Fruit fly (Drosophila melanogaster) whole organism, embryonic: ENCODE data around the gene CG31344.
A peak's percentile ranks its signal among the peaks of the same experiment; 100 is the strongest.

ENCODE experiments used
- BEAF-32 ChIP-seq: fragments of 200-800 bp; sonication (Bioruptor generic); optimal IDR thresholded peaks from 3 replicates; lab custom pipeline; 2017; ENCODE audit warnings: missing biosample characterization, missing genetic modification characterization, mild to moderate bottlenecking, moderate library complexity, missing genetic modification reagents
- CG10431 ChIP-seq: fragments of 200-800 bp; sonication (Bioruptor generic); optimal IDR thresholded peaks from 3 replicates; lab custom pipeline; 2018; ENCODE audit warnings: missing biosample characterization, mild to moderate bottlenecking, missing genetic modification characterization
- CG11093 ChIP-seq: fragments of 200-800 bp; sonication (Bioruptor generic); IDR thresholded peaks from 3 replicates; pipeline ENCODE4 v1.3.6; 2022; ENCODE audit warnings: missing biosample characterization, missing genetic modification characterization
- CG11398 ChIP-seq: fragments of 200-800 bp; sonication (Bioruptor generic); optimal IDR thresholded peaks from 2 replicates; lab custom pipeline; 2016; ENCODE audit warnings: missing biosample characterization, missing genetic modification characterization
- CG12155 ChIP-seq: fragments of 200-800 bp; sonication (Bioruptor generic); optimal IDR thresholded peaks from 3 replicates; lab custom pipeline; 2016; ENCODE audit warnings: missing biosample characterization, missing genetic modification characterization
- CG12299 ChIP-seq: fragments of 200-800 bp; sonication (Bioruptor generic); optimal IDR thresholded peaks from 2 replicates; lab custom pipeline; 2018; ENCODE audit warnings: missing biosample characterization, mild to moderate bottlenecking, missing genetic modification characterization
- CG14050 ChIP-seq: fragments of 200-800 bp; sonication (Bioruptor generic); IDR thresholded peaks from 3 replicates; pipeline ENCODE4 v1.3.6; 2022; ENCODE audit warnings: missing biosample characterization, missing genetic modification characterization
- CG15696 ChIP-seq: fragments of 200-800 bp; sonication (Bioruptor generic); optimal IDR thresholded peaks from 2 replicates; lab custom pipeline; 2019; ENCODE audit warnings: missing biosample characterization, mild to moderate bottlenecking, missing genetic modification characterization, moderate library complexity
- CG17612 ChIP-seq: fragments of 200-800 bp; sonication (Bioruptor generic); IDR thresholded peaks from 2 replicates; pipeline ENCODE4 v1.3.6; 2022; ENCODE audit warnings: missing biosample characterization, missing genetic modification characterization
- CG2678 ChIP-seq: fragments of 200-800 bp; sonication (Bioruptor generic); optimal IDR thresholded peaks from 3 replicates; lab custom pipeline; 2019; ENCODE audit warnings: missing biosample characterization, mild to moderate bottlenecking, missing genetic modification characterization, moderate library complexity
- CG32767 ChIP-seq: fragments of 200-800 bp; sonication (Bioruptor generic); IDR thresholded peaks from 2 replicates; pipeline ENCODE4 v1.3.6; 2022; ENCODE audit warnings: missing biosample characterization, missing genetic modification characterization
- CG4360 ChIP-seq: fragments of 200-800 bp; sonication (Bioruptor generic); IDR thresholded peaks from 2 replicates; pipeline ENCODE4 v1.3.6; 2022; ENCODE audit warnings: missing biosample characterization, missing genetic modification characterization
- CG4404 ChIP-seq: fragments of 200-800 bp; sonication (Bioruptor generic); IDR thresholded peaks from 2 replicates; pipeline ENCODE4 v1.3.6; 2022; ENCODE audit warnings: missing biosample characterization, missing genetic modification characterization
- CG4424 ChIP-seq: fragments of 200-800 bp; sonication (Bioruptor generic); optimal IDR thresholded peaks from 3 replicates; lab custom pipeline; 2016; ENCODE audit warnings: missing biosample characterization, missing genetic modification characterization
- CG6813 ChIP-seq: fragments of 200-800 bp; sonication (Bioruptor generic); optimal IDR thresholded peaks from 2 replicates; lab custom pipeline; 2017; ENCODE audit warnings: missing biosample characterization, missing genetic modification characterization, mild to moderate bottlenecking, moderate library complexity, missing genetic modification reagents
- CG7271 ChIP-seq: fragments of 200-800 bp; sonication (Bioruptor generic); optimal IDR thresholded peaks from 2 replicates; lab custom pipeline; 2018; ENCODE audit warnings: missing biosample characterization, mild to moderate bottlenecking, missing genetic modification characterization, moderate library complexity
- CG9215 ChIP-seq: fragments of 200-800 bp; sonication (Bioruptor generic); IDR thresholded peaks from 2 replicates; pipeline ENCODE4 v1.3.6; 2022; ENCODE audit warnings: missing biosample characterization, missing genetic modification characterization
- CG9876 ChIP-seq: fragments of 200-800 bp; sonication (Bioruptor generic); optimal IDR thresholded peaks from 2 replicates; lab custom pipeline; 2016; ENCODE audit warnings: missing biosample characterization, missing genetic modification characterization
- D19A ChIP-seq: fragments of 200-800 bp; optimal IDR thresholded peaks from 3 replicates; lab custom pipeline; 2019; ENCODE audit warnings: missing biosample characterization, mild to moderate bottlenecking, missing genetic modification characterization, moderate library complexity
- Dfd ChIP-seq, 2 experiments: fragments of >200 bp; optimal IDR thresholded peaks; 2 replicates each; lab custom pipeline; 2017; ENCODE audit warnings: missing biosample characterization in 2 of 2, missing genetic modification characterization in 2 of 2
- Doc2 ChIP-seq: fragments of 200-800 bp; sonication (Bioruptor generic); IDR thresholded peaks from 2 replicates; pipeline ENCODE4 v1.3.6; 2022; ENCODE audit warnings: missing biosample characterization, missing genetic modification characterization
- H15 ChIP-seq: fragments of 200-800 bp; sonication (Bioruptor generic); IDR thresholded peaks from 3 replicates; pipeline ENCODE4 v1.3.6; 2022; ENCODE audit warnings: missing biosample characterization, missing genetic modification characterization
- Med ChIP-seq: fragments of 200-800 bp; sonication (Bioruptor generic); peaks from one replicate; lab custom pipeline; 2016; ENCODE audit warnings: missing biosample characterization, missing genetic modification characterization, mild to moderate bottlenecking, inconsistent platforms, moderate library complexity
- NC2β ChIP-seq: fragments of 200-800 bp; sonication (Bioruptor generic); optimal IDR thresholded peaks from 2 replicates; lab custom pipeline; 2016; ENCODE audit warnings: missing biosample characterization, missing genetic modification characterization
- Nf-YB ChIP-seq: fragments of 200-800 bp; sonication (Bioruptor generic); optimal IDR thresholded peaks from 3 replicates; lab custom pipeline; 2019; ENCODE audit warnings: missing biosample characterization, mild to moderate bottlenecking, missing genetic modification characterization, moderate library complexity
- NfI ChIP-seq: fragments of 200-800 bp; sonication (Bioruptor generic); optimal IDR thresholded peaks from 3 replicates; lab custom pipeline; 2018; ENCODE audit warnings: missing biosample characterization, mild to moderate bottlenecking, missing genetic modification characterization, moderate library complexity
- Ptx1 ChIP-seq: fragments of 200-800 bp; sonication (Bioruptor generic); IDR thresholded peaks from 2 replicates; pipeline ENCODE4 v1.3.6; 2022; ENCODE audit warnings: missing biosample characterization, missing genetic modification characterization
- Spps ChIP-seq: fragments of 200-800 bp; sonication (Bioruptor generic); optimal IDR thresholded peaks from 2 replicates; lab custom pipeline; 2018; ENCODE audit warnings: missing biosample characterization, mild to moderate bottlenecking, missing genetic modification characterization
- Ssrp ChIP-seq: fragments of 200-800 bp; sonication (Bioruptor generic); optimal IDR thresholded peaks from 2 replicates; lab custom pipeline; 2018; ENCODE audit warnings: missing biosample characterization, mild to moderate bottlenecking, missing genetic modification characterization, moderate library complexity
- ac ChIP-seq: fragments of 200-800 bp; sonication (Bioruptor generic); optimal IDR thresholded peaks from 3 replicates; lab custom pipeline; 2017; ENCODE audit warnings: missing biosample characterization, mild to moderate bottlenecking, missing genetic modification characterization
- aop ChIP-seq: fragments of 200-800 bp; sonication (Bioruptor generic); IDR thresholded peaks from 2 replicates; pipeline ENCODE4 v1.3.6; 2022; ENCODE audit warnings: missing biosample characterization, missing genetic modification characterization
- chn ChIP-seq: fragments of 200-800 bp; sonication (Bioruptor generic); optimal IDR thresholded peaks from 2 replicates; lab custom pipeline; 2016; ENCODE audit warnings: missing biosample characterization, missing genetic modification characterization
- corto ChIP-seq: fragments of 200-800 bp; sonication (Bioruptor generic); optimal IDR thresholded peaks from 2 replicates; lab custom pipeline; 2016; ENCODE audit warnings: missing biosample characterization, mild to moderate bottlenecking, missing genetic modification characterization, moderate library complexity
- croc ChIP-seq: fragments of 200-800 bp; sonication (Bioruptor generic); conservative IDR thresholded peaks from 3 replicates; pipeline ENCODE4 v1.3.6; 2022; ENCODE audit warnings: missing biosample characterization, missing genetic modification characterization
- eyg ChIP-seq: fragments of 200-800 bp; sonication (Bioruptor generic); optimal IDR thresholded peaks from 3 replicates; lab custom pipeline; 2016; ENCODE audit warnings: missing biosample characterization, missing genetic modification characterization
- fd96Cb ChIP-seq: fragments of 200-800 bp; sonication (Bioruptor generic); optimal IDR thresholded peaks from 2 replicates; lab custom pipeline; 2018; ENCODE audit warnings: missing biosample characterization, mild to moderate bottlenecking, missing genetic modification characterization, moderate library complexity
- gt ChIP-seq: fragments of 200-800 bp; sonication (Bioruptor generic); IDR thresholded peaks from 2 replicates; pipeline ENCODE4 v1.3.6; 2022; ENCODE audit warnings: missing biosample characterization, missing genetic modification characterization
- kay ChIP-seq: fragments of 200-800 bp; sonication (Bioruptor generic); optimal IDR thresholded peaks from 2 replicates; lab custom pipeline; 2016; ENCODE audit warnings: missing biosample characterization, missing genetic modification characterization
- lilli ChIP-seq: fragments of 200-800 bp; sonication (Bioruptor generic); optimal IDR thresholded peaks from 3 replicates; lab custom pipeline; 2016; ENCODE audit warnings: missing biosample characterization, missing genetic modification characterization
- maf-S ChIP-seq: fragments of 200-800 bp; sonication (Bioruptor generic); optimal IDR thresholded peaks from 2 replicates; lab custom pipeline; 2016; ENCODE audit warnings: missing biosample characterization, missing genetic modification characterization
- mam ChIP-seq: fragments of 200-800 bp; sonication (Bioruptor generic); optimal IDR thresholded peaks from 3 replicates; lab custom pipeline; 2016; ENCODE audit warnings: missing biosample characterization, missing genetic modification characterization
- mirr ChIP-seq: fragments of 200-800 bp; sonication (Bioruptor generic); optimal IDR thresholded peaks from 3 replicates; lab custom pipeline; 2018; ENCODE audit warnings: missing biosample characterization, mild to moderate bottlenecking, missing genetic modification characterization
- nau ChIP-seq: fragments of 200-800 bp; sonication (Bioruptor generic); optimal IDR thresholded peaks from 3 replicates; lab custom pipeline; 2017; ENCODE audit warnings: missing biosample characterization, mild to moderate bottlenecking, missing genetic modification characterization, missing genetic modification reagents
- pita ChIP-seq: fragments of 200-800 bp; sonication (Bioruptor generic); optimal IDR thresholded peaks from 2 replicates; lab custom pipeline; 2017; ENCODE audit warnings: missing biosample characterization, mild to moderate bottlenecking, missing genetic modification characterization
- psq ChIP-seq: fragments of 200-800 bp; sonication (Bioruptor generic); optimal IDR thresholded peaks from 2 replicates; lab custom pipeline; 2017; ENCODE audit warnings: missing biosample characterization, missing genetic modification characterization
- rib ChIP-seq: fragments of 200-800 bp; sonication (Bioruptor generic); IDR thresholded peaks from 2 replicates; pipeline ENCODE4 v1.3.6; 2022; ENCODE audit warnings: missing biosample characterization, missing genetic modification characterization
- ro ChIP-seq: fragments of 200-800 bp; sonication (Bioruptor generic); IDR thresholded peaks from 2 replicates; pipeline ENCODE4 v1.3.6; 2022; ENCODE audit warnings: missing biosample characterization, missing genetic modification characterization
- row ChIP-seq: fragments of 200-800 bp; sonication (Bioruptor generic); IDR thresholded peaks from 3 replicates; pipeline ENCODE4 v1.3.6; 2022; ENCODE audit warnings: missing biosample characterization, missing genetic modification characterization
- tin ChIP-seq: fragments of 200-800 bp; sonication (Bioruptor generic); optimal IDR thresholded peaks from 3 replicates; lab custom pipeline; 2016; ENCODE audit warnings: missing biosample characterization, missing genetic modification characterization
- unc-4 ChIP-seq: fragments of 200-800 bp; sonication (Bioruptor generic); IDR thresholded peaks from 2 replicates; pipeline ENCODE4 v1.3.6; 2022; ENCODE audit warnings: missing biosample characterization, missing genetic modification characterization; ENCODE audit not compliant: partially characterized antibody
- zf30C ChIP-seq: fragments of 200-800 bp; sonication (Bioruptor generic); optimal IDR thresholded peaks from 3 replicates; lab custom pipeline; 2018; ENCODE audit warnings: missing biosample characterization, mild to moderate bottlenecking, missing genetic modification characterization
- zfh2 ChIP-seq: fragments of 200-800 bp; sonication (Bioruptor generic); optimal IDR thresholded peaks from 2 replicates; lab custom pipeline; 2016; ENCODE audit warnings: missing biosample characterization, missing genetic modification characterization

The CG31344 gene

dm6 chr3R:15265406-15266040 is 40.4 kb upstream of the CG31344 start, which contains the start of gene ATPsynO (continued):
- TF ChIP-seq Doc2 (GFP tag; lab: Robert Waterston, UW) (no peak), maf-S (GFP tag; lab: Kevin White, UChicago) (no peak), BEAF-32 (GFP tag; lab: Kevin White, UChicago) (peak; percentile 57), psq (no peak), CG32767 (GFP tag; lab: Robert Waterston, UW) (no peak), CG12155 (GFP tag; lab: Kevin White, UChicago) (peak; percentile 43), D19A (tag; lab: Kevin White, UChicago) (no peak), CG9876 (GFP tag; lab: Kevin White, UChicago) (no peak), NC2β (no peak), fd96Cb (tag; lab: Kevin White, UChicago) (no peak), Ssrp (tag; lab: Kevin White, UChicago) (no peak), corto (GFP tag; lab: Kevin White, UChicago) (no peak), row (GFP tag; lab: Robert Waterston, UW) (peak; percentile 78), unc-4 (GFP tag; lab: Robert Waterston, UW) (peak; percentile 20; the same call in 1 of the 2 replicates), zf30C (no peak), Ptx1 (GFP tag; lab: Robert Waterston, UW) (no peak), aop (GFP tag; lab: Robert Waterston, UW) (no peak), CG7271 (tag; lab: Kevin White, UChicago) (peak; percentile 12), CG2678 (tag; lab: Kevin White, UChicago) (no peak), pita (GFP tag; lab: Kevin White, UChicago) (no peak), CG15696 (tag; lab: Kevin White, UChicago) (no peak), croc (GFP tag; lab: Robert Waterston, UW) (no peak), Med (peak; percentile 89), CG11093 (GFP tag; lab: Robert Waterston, UW) (no peak), CG12299 (tag; lab: Kevin White, UChicago) (no peak), CG4360 (GFP tag; lab: Robert Waterston, UW) (no peak), zfh2 (no peak), CG6813 (GFP tag; lab: Kevin White, UChicago) (no peak), kay (no peak), CG4404 (no peak), Nf-YB (GFP tag; lab: Kevin White, UChicago) (peak; percentile 5), nau (GFP tag; lab: Kevin White, UChicago) (no peak), chn (GFP tag; lab: Kevin White, UChicago) (no peak), CG4424 (GFP tag; lab: Kevin White, UChicago) (no peak), CG11398 (no peak), CG14050 (GFP tag; lab: Robert Waterston, UW) (no peak), eyg (GFP tag; lab: Kevin White, UChicago) (peak; percentile 11), lilli (GFP tag; lab: Kevin White, UChicago) (peak; percentile 48), mirr (no peak), CG9215 (GFP tag; lab: Robert Waterston, UW) (no peak), gt (no peak), Spps (no peak), ac (no peak), mam (GFP tag; lab: Kevin White, UChicago) (peak; percentile 37), NfI (GFP tag; lab: Kevin White, UChicago) (peak; percentile 29), CG17612 (no peak), CG10431 (GFP tag; lab: Kevin White, UChicago) (no peak), ro (GFP tag; lab: Robert Waterston, UW) (no peak), Dfd (GFP tag; optimal IDR thresholded peaks at IDR 0.05; lab: Kevin White, UChicago) (no peak), rib (GFP tag; lab: Robert Waterston, UW) (no peak), tin (GFP tag; lab: Kevin White, UChicago) (peak; percentile 11), H15 (GFP tag; lab: Robert Waterston, UW) (no peak)
